Worm (Caenorhabditis elegans) whole organism, mixed stage, embryonic: ENCODE data around the gene B0310.2.

Experiments
- blmp-1 ChIP-seq: fragments of 150-350 bp; optimal IDR thresholded peaks from 2 replicates; lab custom pipeline; 2014; ENCODE audit warnings: missing biosample characterization, missing genetic modification characterization
- drap-1 ChIP-seq: fragments of 200-800 bp; sonication (Bioruptor generic); optimal IDR thresholded peaks from 3 replicates; lab custom pipeline; 2018; ENCODE audit warnings: mild to moderate bottlenecking, missing genetic modification characterization, missing compliant biosample characterization
- ham-2 ChIP-seq: fragments of 200-800 bp; sonication (Bioruptor generic); optimal IDR thresholded peaks from 2 replicates; lab custom pipeline; 2018; ENCODE audit warnings: mild to moderate bottlenecking, missing genetic modification characterization, missing compliant biosample characterization
- mep-1 ChIP-seq: fragments of 150-350 bp; optimal IDR thresholded peaks from 2 replicates; lab custom pipeline; 2017; ENCODE audit warnings: missing biosample characterization, missing genetic modification reagents, missing genetic modification characterization, inconsistent platforms
- nhr-28 ChIP-seq: fragments of 150-350 bp; optimal IDR thresholded peaks from 2 replicates; lab custom pipeline; 2014; ENCODE audit warnings: missing biosample characterization, missing genetic modification characterization
- pha-4 ChIP-seq: fragments of 150-350 bp; optimal IDR thresholded peaks from 2 replicates; lab custom pipeline; 2018; ENCODE audit warnings: missing biosample characterization, missing genetic modification reagents, missing genetic modification characterization
- snpc-4 ChIP-seq: fragments of 150-350 bp; optimal IDR thresholded peaks from 2 replicates; lab custom pipeline; 2014; ENCODE audit warnings: missing biosample characterization, missing genetic modification characterization
- unc-39 ChIP-seq: fragments of 150-350 bp; optimal IDR thresholded peaks from 2 replicates; lab custom pipeline; 2014; ENCODE audit warnings: missing biosample characterization, missing genetic modification characterization
- unc-62 ChIP-seq: fragments of 150-350 bp; optimal IDR thresholded peaks from 2 replicates; lab custom pipeline; 2014; ENCODE audit warnings: missing biosample characterization, missing genetic modification reagents, missing genetic modification characterization

ce11 chrX:481150-481549 is 25.6 kb downstream of the B0310.2 start, which contains the start of gene che-2:
- no peak for TF ChIP-seq drap-1 (GFP tag; lab: Kevin White, UChicago)
- no peak for TF ChIP-seq snpc-4 (tag; lab: Kevin White, UChicago)
- no peak for TF ChIP-seq nhr-28 (tag; lab: Kevin White, UChicago)
- no peak for TF ChIP-seq pha-4 (tag; lab: Kevin White, UChicago)
- no peak for TF ChIP-seq ham-2 (GFP tag; lab: Kevin White, UChicago)
- TF ChIP-seq mep-1 = no peak
- TF ChIP-seq unc-62 (GFP tag; lab: Kevin White, UChicago) = no peak
- TF ChIP-seq unc-39 = no peak
- no peak for TF ChIP-seq blmp-1
